Worm (Caenorhabditis elegans): ENCODE measurements around the gene mig-15.

ce11 chrX:10453960-10454359 is 25.5 kb upstream of the mig-15 start, which contains the start of gene lgc-41:
- no peak for TF ChIP-seq ztf-11 (tag; optimal IDR thresholded peaks at IDR 0.05)
- no peak for TF ChIP-seq elt-1 (tag; optimal IDR thresholded peaks at IDR 0.05; ENCODE audit: borderline replicate concordance, insufficient read depth)
- no peak for TF ChIP-seq unc-62 (GFP tag; optimal IDR thresholded peaks at IDR 0.05)
- no peak for TF ChIP-seq nhr-76 (tag; optimal IDR thresholded peaks at IDR 0.05)
- TF ChIP-seq elt-3 (tag; optimal IDR thresholded peaks at IDR 0.05): no peak
- no peak for TF ChIP-seq unc-39 (tag; optimal IDR thresholded peaks at IDR 0.05)
- no peak for TF ChIP-seq nhr-2 (tag; optimal IDR thresholded peaks at IDR 0.05)
- TF ChIP-seq mep-1 (tag; optimal IDR thresholded peaks at IDR 0.05): no peak
- no peak for TF ChIP-seq lin-13 (tag; optimal IDR thresholded peaks at IDR 0.05)
- TF ChIP-seq hlh-1 (tag; optimal IDR thresholded peaks at IDR 0.05): no peak
- no peak for TF ChIP-seq snpc-4 (tag; optimal IDR thresholded peaks at IDR 0.05)
- TF ChIP-seq nhr-28 (tag; optimal IDR thresholded peaks at IDR 0.05): no peak
- no peak for TF ChIP-seq nhr-237 (tag; optimal IDR thresholded peaks at IDR 0.05)
- TF ChIP-seq blmp-1 (tag; optimal IDR thresholded peaks at IDR 0.05): no peak
